Worm (Caenorhabditis elegans): ENCODE data around the gene lron-3.
A peak's percentile ranks its signal among the peaks of the same experiment; 100 is the strongest.

- TF ChIP-seq nhr-237 (tag; optimal IDR thresholded peaks at IDR 0.05) (no peak), blmp-1 (tag; optimal IDR thresholded peaks at IDR 0.05; ENCODE audit: insufficient read depth) (no peak), egl-27 (tag; optimal IDR thresholded peaks at IDR 0.05) (no peak), fos-1 (tag; optimal IDR thresholded peaks at IDR 0.05) (no peak), elt-1 (tag; optimal IDR thresholded peaks at IDR 0.05) (no peak), lin-13 (GFP tag; optimal IDR thresholded peaks at IDR 0.05) (no peak), crh-2 (tag; optimal IDR thresholded peaks at IDR 0.05) (peak; percentile 36), nhr-6 (tag; optimal IDR thresholded peaks at IDR 0.05) (no peak), ztf-4 (tag; optimal IDR thresholded peaks at IDR 0.05) (no peak), lsy-2 (tag; optimal IDR thresholded peaks at IDR 0.05) (peak in 1 of 2 experiments; percentile 19), ceh-82 (tag; optimal IDR thresholded peaks at IDR 0.05) (no peak), unc-62 (GFP tag; optimal IDR thresholded peaks at IDR 0.05) (no peak)
These were observed 6.6 kb upstream of the lron-3 start for ce11 chrX:15564338-15564737.

Data from whole organism, L2 larva.